Worm (Caenorhabditis elegans): Measurements from ENCODE around the gene T24E12.11.

DNA sequence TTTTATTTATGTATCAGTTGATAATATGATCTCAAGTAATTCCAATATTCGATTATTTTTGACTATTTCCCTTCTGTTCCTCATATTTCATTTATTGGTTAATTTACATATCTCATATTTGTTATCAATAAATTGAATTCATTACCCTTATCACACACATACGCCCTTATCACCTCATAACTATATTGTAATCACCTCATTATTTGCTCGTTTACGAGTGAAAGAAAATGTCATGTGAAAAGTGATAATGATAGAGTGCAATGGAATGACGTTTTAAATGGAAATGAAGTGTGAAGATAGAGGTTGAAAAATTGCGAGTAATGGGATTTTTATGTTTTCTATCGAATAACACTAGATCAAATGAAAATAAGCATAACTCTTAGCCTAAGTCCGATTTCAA, 7.2 kb upstream of the T24E12.11 start:
- TF ChIP-seq tab-1 (GFP tag; IDR thresholded peaks at IDR 0.05) (no peak), ref-1 (GFP tag; conservative IDR thresholded peaks at IDR 0.05) (no peak), flt-1 (GFP tag; IDR thresholded peaks at IDR 0.05) (no peak), cog-1 (tag; optimal IDR thresholded peaks at IDR 0.05) (no peak)

Measured in whole organism, midembryonic.